Worm (Caenorhabditis elegans): ENCODE measurements around the gene mec-14.

DNA sequence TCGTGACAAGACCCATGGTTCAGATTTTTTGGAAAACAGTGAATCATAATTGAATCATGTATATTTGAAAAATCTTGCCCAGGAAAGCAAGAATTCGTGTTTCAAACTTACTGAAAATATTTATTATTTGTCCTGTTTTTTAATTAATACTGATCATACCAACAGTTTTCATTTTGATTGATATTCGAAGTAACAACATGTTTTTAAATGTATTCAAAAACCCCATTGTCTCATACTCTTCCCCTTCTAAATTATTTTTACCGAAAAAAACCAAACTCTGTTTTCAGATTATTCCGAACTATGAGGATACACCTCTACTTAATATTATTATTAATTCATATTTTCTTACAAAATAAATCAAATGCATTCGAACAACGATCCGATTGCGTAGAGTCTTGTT, 23.4 kb upstream of the mec-14 start, which contains the start of gene R151.1:
- no peak for TF ChIP-seq ces-1 (GFP tag; optimal IDR thresholded peaks at IDR 0.05)
- no peak for TF ChIP-seq lin-39 (tag; optimal IDR thresholded peaks at IDR 0.05)
- TF ChIP-seq elt-2 (tag; optimal IDR thresholded peaks at IDR 0.05) = no peak
- no peak for TF ChIP-seq dsc-1 (tag; optimal IDR thresholded peaks at IDR 0.05)
- TF ChIP-seq nhr-77 (tag; optimal IDR thresholded peaks at IDR 0.05) = no peak
